Fruit fly (Drosophila melanogaster) whole organism, pupa: ENCODE results near the gene ZnT35C.

Source experiments
- CG10348 ChIP-seq: fragments of 200-800 bp; sonication (Bioruptor generic); IDR thresholded peaks from 2 replicates; pipeline ENCODE4 v1.3.6; 2022; ENCODE audit warnings: missing biosample characterization, missing genetic modification characterization
- CG12605 ChIP-seq: fragments of 200-800 bp; sonication (Bioruptor generic); IDR thresholded peaks from 2 replicates; pipeline ENCODE4 v1.3.6; 2022; ENCODE audit warnings: missing biosample characterization, missing genetic modification characterization
- CG13204 ChIP-seq: fragments of 200-800 bp; sonication (Bioruptor generic); optimal IDR thresholded peaks from 2 replicates; lab custom pipeline; 2018; ENCODE audit warnings: missing biosample characterization, mild to moderate bottlenecking, missing genetic modification characterization, moderate library complexity
- CG32121 ChIP-seq: fragments of 200-800 bp; sonication (Bioruptor generic); IDR thresholded peaks from 2 replicates; pipeline ENCODE4 v1.3.6; 2022; ENCODE audit warnings: missing biosample characterization, missing genetic modification characterization
- CG4496 ChIP-seq: fragments of 200-800 bp; sonication (Bioruptor generic); IDR thresholded peaks from 3 replicates; pipeline ENCODE4 v1.3.6; 2022; ENCODE audit warnings: missing biosample characterization, missing genetic modification characterization
- CG9948 ChIP-seq: fragments of 200-800 bp; sonication (Bioruptor generic); optimal IDR thresholded peaks from 2 replicates; lab custom pipeline; 2018; ENCODE audit warnings: missing biosample characterization, mild to moderate bottlenecking, missing genetic modification characterization, moderate library complexity
- EcR ChIP-seq: fragments of 200-800 bp; sonication (Bioruptor generic); optimal IDR thresholded peaks from 3 replicates; lab custom pipeline; 2019; ENCODE audit warnings: missing biosample characterization, missing genetic modification characterization, mild to moderate bottlenecking, moderate library complexity, missing genetic modification reagents
- Ets98B ChIP-seq: fragments of 200-800 bp; sonication (Bioruptor generic); IDR thresholded peaks from 2 replicates; pipeline ENCODE4 v1.3.6; 2022; ENCODE audit warnings: missing biosample characterization, missing genetic modification characterization
- Snoo ChIP-seq: fragments of 200-800 bp; sonication (Bioruptor generic); optimal IDR thresholded peaks from 3 replicates; lab custom pipeline; 2017; ENCODE audit warnings: missing biosample characterization, mild to moderate bottlenecking, missing genetic modification characterization, inconsistent platforms
- fd96Ca ChIP-seq: fragments of 200-800 bp; sonication (Bioruptor generic); IDR thresholded peaks from 3 replicates; pipeline ENCODE4 v1.3.6; 2022; ENCODE audit warnings: missing biosample characterization, missing genetic modification characterization
- gl ChIP-seq: fragments of 200-800 bp; sonication (Bioruptor generic); optimal IDR thresholded peaks from 2 replicates; lab custom pipeline; 2018; ENCODE audit warnings: missing biosample characterization, mild to moderate bottlenecking, missing genetic modification characterization
- rn ChIP-seq: fragments of 200-800 bp; sonication (Bioruptor generic); IDR thresholded peaks from 2 replicates; pipeline ENCODE4 v1.3.6; 2022; ENCODE audit warnings: missing biosample characterization, missing genetic modification characterization

dm6 chr2L:15256249-15256648, 8.7 kb upstream of the ZnT35C start, which contains the start of the genes PolD3 and Uxt:
- no peak for TF ChIP-seq Snoo (tag; lab: Kevin White, UChicago)
- TF ChIP-seq Ets98B (GFP tag; lab: Robert Waterston, UW): no peak
- no peak for TF ChIP-seq rn
- no peak for TF ChIP-seq CG32121 (GFP tag; lab: Robert Waterston, UW)
- no peak for TF ChIP-seq CG13204 (GFP tag; lab: Kevin White, UChicago)
- no peak for TF ChIP-seq EcR (GFP tag; lab: Kevin White, UChicago)
- TF ChIP-seq fd96Ca (GFP tag; lab: Robert Waterston, UW): no peak
- no peak for TF ChIP-seq CG12605 (GFP tag; lab: Robert Waterston, UW)
- TF ChIP-seq CG10348: no peak
- TF ChIP-seq gl (tag; lab: Kevin White, UChicago): no peak
- TF ChIP-seq CG4496: no peak
- no peak for TF ChIP-seq CG9948 (tag; lab: Kevin White, UChicago)
